Worm (Caenorhabditis elegans): ENCODE results near the gene K07F5.12.

Gene K07F5.12

DNA sequence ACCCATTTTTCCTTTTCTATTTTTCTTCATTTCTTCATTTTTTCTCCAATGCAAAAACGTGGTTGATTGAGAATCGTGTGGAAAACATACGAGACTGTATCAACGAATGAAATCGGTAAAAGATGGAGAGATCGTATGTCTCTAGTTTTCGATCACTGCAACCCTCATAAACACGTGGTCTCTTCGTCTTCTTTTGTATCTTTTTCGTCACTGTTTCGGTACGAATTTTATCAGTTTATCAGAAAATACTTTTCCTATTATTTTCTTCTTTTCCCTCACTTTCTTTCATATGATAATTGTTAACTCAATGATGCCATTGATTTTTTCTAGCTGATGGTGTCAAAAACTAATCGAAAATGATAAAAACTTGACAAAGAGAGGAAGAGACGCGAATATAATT, 19.8 kb downstream of the K07F5.12 start (continued):
- no peak for TF ChIP-seq D1046.2 (GFP tag; IDR thresholded peaks at IDR 0.05)
- TF ChIP-seq mes-2 (tag; optimal IDR thresholded peaks at IDR 0.05; ENCODE audit: poor library complexity, severe bottlenecking), result no peak
- TF ChIP-seq ZK546.5 (tag; optimal IDR thresholded peaks at IDR 0.05), result no peak
- no peak for TF ChIP-seq fos-1 (tag; optimal IDR thresholded peaks at IDR 0.05)
- no peak for TF ChIP-seq F10B5.3 (tag; optimal IDR thresholded peaks at IDR 0.05)
- TF ChIP-seq lin-39 (tag; optimal IDR thresholded peaks at IDR 0.05), result no peak
- TF ChIP-seq lsy-2 (tag; optimal IDR thresholded peaks at IDR 0.05), result peak in 1 of 2 experiments; percentile 60
- TF ChIP-seq ceh-82 (tag; optimal IDR thresholded peaks at IDR 0.05), result no peak
- TF ChIP-seq daf-19 (GFP tag; conservative IDR thresholded peaks at IDR 0.05), result no peak
- no peak for TF ChIP-seq hif-1 (tag; optimal IDR thresholded peaks at IDR 0.05)
- no peak for TF ChIP-seq snpc-1.2 (GFP tag; IDR thresholded peaks at IDR 0.05)
- TF ChIP-seq skn-1 (tag; optimal IDR thresholded peaks at IDR 0.05), result no peak
- peak; percentile 44 for TF ChIP-seq T20F7.1 (GFP tag; optimal IDR thresholded peaks at IDR 0.05)
- TF ChIP-seq ztf-11 (tag; optimal IDR thresholded peaks at IDR 0.05), result no peak
- no peak for TF ChIP-seq attf-4 (tag; optimal IDR thresholded peaks at IDR 0.05)
- TF ChIP-seq nhr-111 (GFP tag; optimal IDR thresholded peaks at IDR 0.05), result no peak
- TF ChIP-seq ceh-20 (GFP tag; IDR thresholded peaks at IDR 0.05), result no peak
- no peak for TF ChIP-seq zag-1 (tag; optimal IDR thresholded peaks at IDR 0.05)
- no peak for TF ChIP-seq T26A8.4 (GFP tag; IDR thresholded peaks at IDR 0.05)
- TF ChIP-seq F44E2.7 (GFP tag; IDR thresholded peaks at IDR 0.05), result no peak
- TF ChIP-seq unc-130 (GFP tag; optimal IDR thresholded peaks at IDR 0.05), result no peak
- peak; percentile 14 for TF ChIP-seq dpl-1 (GFP tag; optimal IDR thresholded peaks at IDR 0.05)
- TF ChIP-seq snpc-4 (tag; optimal IDR thresholded peaks at IDR 0.05), result no peak
- no peak for TF ChIP-seq aha-1 (tag)
- no peak for TF ChIP-seq unc-39 (tag; optimal IDR thresholded peaks at IDR 0.05)
- TF ChIP-seq ZK337.2 (GFP tag; IDR thresholded peaks at IDR 0.05), result no peak
- no peak for TF ChIP-seq ces-1 (GFP tag; optimal IDR thresholded peaks at IDR 0.05)
- TF ChIP-seq daf-16 (GFP tag; optimal IDR thresholded peaks at IDR 0.05), result no peak
- peak; percentile 88 for TF ChIP-seq daf-16 (tag; optimal IDR thresholded peaks at IDR 0.05)
- no peak for TF ChIP-seq nhr-10 (tag; optimal IDR thresholded peaks at IDR 0.05)
- TF ChIP-seq dve-1 (tag; optimal IDR thresholded peaks at IDR 0.05; ENCODE audit: insufficient read depth), result peak; percentile 74
- TF ChIP-seq ctbp-1 (GFP tag; IDR thresholded peaks at IDR 0.05), result no peak
- TF ChIP-seq egl-43 (GFP tag; IDR thresholded peaks at IDR 0.05), result no peak
- TF ChIP-seq lin-13 (GFP tag; optimal IDR thresholded peaks at IDR 0.05), result no peak
- TF ChIP-seq nhr-11 (tag; optimal IDR thresholded peaks at IDR 0.05), result no peak
- TF ChIP-seq Y75B8A.6 (GFP tag; IDR thresholded peaks at IDR 0.05), result no peak
- TF ChIP-seq mdt-29 (GFP tag; IDR thresholded peaks at IDR 0.05), result no peak
- TF ChIP-seq R02D3.7 (tag; optimal IDR thresholded peaks at IDR 0.05), result no peak
- no peak for TF ChIP-seq ceh-28 (tag; optimal IDR thresholded peaks at IDR 0.05)
- TF ChIP-seq Y5F2A.4 (GFP tag; optimal IDR thresholded peaks at IDR 0.05), result no peak
- no peak for TF ChIP-seq spr-1 (tag; optimal IDR thresholded peaks at IDR 0.05)
- no peak for TF ChIP-seq daf-8 (GFP tag; IDR thresholded peaks at IDR 0.05)
- no peak for TF ChIP-seq F37D6.2 (tag; optimal IDR thresholded peaks at IDR 0.05)
- TF ChIP-seq hmg-1.1 (GFP tag; IDR thresholded peaks at IDR 0.05), result no peak
- no peak for TF ChIP-seq dmd-8 (GFP tag; IDR thresholded peaks at IDR 0.05)
- no peak for TF ChIP-seq madf-9 (GFP tag; conservative IDR thresholded peaks at IDR 0.05)
- no peak for TF ChIP-seq tra-1 (GFP tag; IDR thresholded peaks at IDR 0.05)
- no peak for TF ChIP-seq saeg-2 (GFP tag; IDR thresholded peaks at IDR 0.05)
- no peak for TF ChIP-seq Y105C5A.15 (GFP tag; IDR thresholded peaks at IDR 0.05)
- TF ChIP-seq hlh-11 (tag; optimal IDR thresholded peaks at IDR 0.05), result peak; percentile 80
- peak; percentile 90 for TF ChIP-seq mxl-3 (GFP tag; optimal IDR thresholded peaks at IDR 0.05)
- no peak for TF ChIP-seq zip-11 (GFP tag; IDR thresholded peaks at IDR 0.05)
- TF ChIP-seq ceh-62 (tag; optimal IDR thresholded peaks at IDR 0.05), result no peak
- TF ChIP-seq nhr-77 (tag; optimal IDR thresholded peaks at IDR 0.05), result no peak
